Worm (Caenorhabditis elegans): ENCODE measurements around the gene npp-23.

DNA sequence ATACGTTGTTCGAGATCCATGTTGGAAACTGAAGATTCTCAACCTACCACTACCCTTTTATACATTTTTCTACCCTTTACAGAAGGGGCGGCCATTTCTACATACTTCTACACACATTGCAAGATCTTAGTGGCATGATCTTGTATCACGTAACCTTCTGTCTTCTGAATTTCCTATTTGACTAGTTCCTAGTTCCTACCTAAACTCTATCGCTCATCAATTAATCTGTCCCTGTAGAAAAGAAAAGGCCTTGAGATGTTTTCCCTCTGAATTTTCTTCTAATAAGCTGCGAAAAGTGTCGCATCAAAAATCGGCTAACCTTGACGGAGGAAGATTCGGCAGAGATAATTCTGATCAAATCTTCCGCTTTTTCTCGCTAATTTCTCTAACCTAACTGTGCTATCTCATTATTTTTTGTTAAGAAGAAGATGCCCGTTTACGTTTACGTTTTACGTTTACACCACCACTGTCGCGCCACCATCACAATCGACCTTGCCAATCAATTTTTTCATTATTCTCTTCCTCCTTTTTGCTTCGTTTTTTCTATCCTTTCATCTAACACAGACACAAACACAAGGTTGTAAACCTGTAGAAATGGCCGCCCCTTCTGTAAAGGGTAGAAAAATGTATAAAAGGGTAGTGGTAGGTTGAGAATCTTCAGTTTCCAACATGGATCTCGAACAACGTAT, 45.2 kb downstream of the npp-23 start, which contains the start of the genes col-117 and col-3:
- TF ChIP-seq aly-2 (tag; optimal IDR thresholded peaks at IDR 0.05), result no peak
- no peak for TF ChIP-seq nhr-25 (tag; optimal IDR thresholded peaks at IDR 0.05; ENCODE audit: borderline replicate concordance, insufficient read depth)

Measured in whole organism, L4 larva.